Worm (Caenorhabditis elegans) whole organism, late embryonic: ENCODE data around the gene W04H10.6.
"Not testable (repeated sequence)": the region's sequence is repeated elsewhere in the genome, so short reads cannot be mapped to it uniquely, and the experiment has no call there.

Experiments used
- C08G9.2 ChIP-seq: sonication (generic microtip); optimal IDR thresholded peaks from 2 replicates; lab custom pipeline; 2016; ENCODE audit warnings: mild to moderate bottlenecking, missing genetic modification characterization, moderate library complexity, missing compliant biosample characterization
- C38D4.7 ChIP-seq: fragments of 200-800 bp; sonication (Bioruptor generic); optimal IDR thresholded peaks from 2 replicates; lab custom pipeline; 2018; ENCODE audit warnings: mild to moderate bottlenecking, missing genetic modification characterization, moderate library complexity, missing compliant biosample characterization
- F13H6.1 ChIP-seq: sonication (generic microtip); optimal IDR thresholded peaks from 2 replicates; lab custom pipeline; 2016; ENCODE audit warnings: missing genetic modification characterization, missing compliant biosample characterization
- K02D7.2 ChIP-seq: sonication (generic microtip); optimal IDR thresholded peaks from 2 replicates; lab custom pipeline; 2017; ENCODE audit warnings: mild to moderate bottlenecking, missing genetic modification characterization, missing compliant biosample characterization
- T23F11.4 ChIP-seq: fragments of 200-800 bp; sonication (Bioruptor generic); optimal IDR thresholded peaks from 2 replicates; lab custom pipeline; 2018; ENCODE audit warnings: mild to moderate bottlenecking, missing genetic modification characterization, missing compliant biosample characterization
- Y22D7AL.16 ChIP-seq: sonication (generic microtip); optimal IDR thresholded peaks from 2 replicates; lab custom pipeline; 2016; ENCODE audit warnings: missing genetic modification characterization, missing compliant biosample characterization
- ama-1 ChIP-seq: fragments of 150-350 bp; optimal IDR thresholded peaks from 2 replicates; lab custom pipeline; 2014
- ceh-14 ChIP-seq: sonication (generic microtip); optimal IDR thresholded peaks from 2 replicates; lab custom pipeline; 2016; ENCODE audit warnings: missing genotype, missing genetic modification characterization, missing compliant biosample characterization
- ceh-18 ChIP-seq: sonication (generic microtip); optimal IDR thresholded peaks from 2 replicates; lab custom pipeline; 2016; ENCODE audit warnings: missing genetic modification characterization, missing compliant biosample characterization
- ceh-19 ChIP-seq: fragments of 200-800 bp; sonication (Bioruptor generic); optimal IDR thresholded peaks from 2 replicates; lab custom pipeline; 2018; ENCODE audit warnings: mild to moderate bottlenecking, missing genetic modification characterization, missing compliant biosample characterization
- ceh-2 ChIP-seq: sonication (generic microtip); optimal IDR thresholded peaks from 2 replicates; lab custom pipeline; 2016; ENCODE audit warnings: missing genotype, missing genetic modification characterization, missing compliant biosample characterization
- ceh-22 ChIP-seq: sonication (generic microtip); optimal IDR thresholded peaks from 2 replicates; lab custom pipeline; 2017; ENCODE audit warnings: missing biosample characterization, missing genetic modification characterization
- ceh-24 ChIP-seq: sonication (generic microtip); optimal IDR thresholded peaks from 2 replicates; lab custom pipeline; 2016; ENCODE audit warnings: mild to moderate bottlenecking, missing genetic modification characterization, missing compliant biosample characterization
- ceh-31 ChIP-seq: sonication (generic microtip); optimal IDR thresholded peaks from 2 replicates; lab custom pipeline; 2016; ENCODE audit warnings: missing genetic modification characterization, missing compliant biosample characterization
- ceh-34 ChIP-seq: sonication (generic microtip); optimal IDR thresholded peaks from 2 replicates; lab custom pipeline; 2016; ENCODE audit warnings: mild to moderate bottlenecking, missing genetic modification characterization, missing compliant biosample characterization
- ceh-48 ChIP-seq: sonication (generic microtip); optimal IDR thresholded peaks from 2 replicates; lab custom pipeline; 2016; ENCODE audit warnings: missing genetic modification characterization, inconsistent platforms, missing compliant biosample characterization
- ceh-9 ChIP-seq: sonication (generic microtip); optimal IDR thresholded peaks from 2 replicates; lab custom pipeline; 2016; ENCODE audit warnings: mild to moderate bottlenecking, missing genetic modification characterization, inconsistent platforms, missing compliant biosample characterization
- che-1 ChIP-seq: sonication (generic microtip); optimal IDR thresholded peaks from 2 replicates; lab custom pipeline; 2016; ENCODE audit warnings: mild to moderate bottlenecking, missing genetic modification characterization, missing compliant biosample characterization
- dmd-4 ChIP-seq: sonication (generic microtip); optimal IDR thresholded peaks from 2 replicates; lab custom pipeline; 2016; ENCODE audit warnings: borderline replicate concordance, missing genetic modification characterization, missing compliant biosample characterization
- elt-2 ChIP-seq: sonication (generic microtip); optimal IDR thresholded peaks from 2 replicates; lab custom pipeline; 2016; ENCODE audit warnings: missing genetic modification reagents, missing genetic modification characterization, missing compliant biosample characterization
- elt-4 ChIP-seq: sonication (generic microtip); optimal IDR thresholded peaks from 2 replicates; lab custom pipeline; 2016; ENCODE audit warnings: missing genetic modification characterization, missing compliant biosample characterization
- ets-4 ChIP-seq: sonication (generic microtip); optimal IDR thresholded peaks from 2 replicates; lab custom pipeline; 2016; ENCODE audit warnings: missing genetic modification characterization, missing compliant biosample characterization
- fkh-6 ChIP-seq: sonication (generic microtip); optimal IDR thresholded peaks from 2 replicates; lab custom pipeline; 2016; ENCODE audit warnings: missing genetic modification characterization, missing compliant biosample characterization
- gmeb-2 ChIP-seq: sonication (generic microtip); optimal IDR thresholded peaks from 2 replicates; lab custom pipeline; 2016; ENCODE audit warnings: missing genetic modification characterization, inconsistent platforms, missing compliant biosample characterization
- hlh-30 ChIP-seq: sonication (generic microtip); optimal IDR thresholded peaks from 2 replicates; lab custom pipeline; 2017; ENCODE audit warnings: antibody characterized with exemption, missing genetic modification characterization, missing compliant biosample characterization; ENCODE audit not compliant: insufficient read depth
- hlh-6 ChIP-seq: sonication (generic microtip); optimal IDR thresholded peaks from 2 replicates; lab custom pipeline; 2016; ENCODE audit warnings: missing genotype, missing genetic modification characterization, missing compliant biosample characterization
- lim-6 ChIP-seq: sonication (generic microtip); optimal IDR thresholded peaks from 2 replicates; lab custom pipeline; 2016; ENCODE audit warnings: missing genetic modification characterization, missing compliant biosample characterization
- lin-11 ChIP-seq: fragments of 200-800 bp; sonication (Bioruptor generic); optimal IDR thresholded peaks from 2 replicates; lab custom pipeline; 2018; ENCODE audit warnings: mild to moderate bottlenecking, missing genetic modification characterization, missing compliant biosample characterization
- nfya-1 ChIP-seq: sonication (generic microtip); optimal IDR thresholded peaks from 2 replicates; lab custom pipeline; 2017; ENCODE audit warnings: missing genetic modification characterization, mild to moderate bottlenecking, missing compliant biosample characterization, antibody characterized with exemption, moderate library complexity
- nhr-232 ChIP-seq: sonication (generic microtip); optimal IDR thresholded peaks from 2 replicates; lab custom pipeline; 2016; ENCODE audit warnings: missing genetic modification characterization, missing compliant biosample characterization
- npax-4 ChIP-seq: sonication (generic microtip); optimal IDR thresholded peaks from 2 replicates; lab custom pipeline; 2016; ENCODE audit warnings: missing genetic modification characterization, missing compliant biosample characterization
- pat-9 ChIP-seq: fragments of 200-800 bp; sonication (Bioruptor generic); optimal IDR thresholded peaks from 2 replicates; lab custom pipeline; 2018; ENCODE audit warnings: mild to moderate bottlenecking, missing genetic modification characterization, moderate library complexity, missing compliant biosample characterization
- pqm-1 ChIP-seq: sonication (generic microtip); optimal IDR thresholded peaks from 2 replicates; lab custom pipeline; 2016; ENCODE audit warnings: missing genetic modification characterization, missing compliant biosample characterization
- sox-2 ChIP-seq: fragments of 200-800 bp; sonication (Bioruptor generic); IDR thresholded peaks from 2 replicates; pipeline ENCODE4 v1.3.6; 2022; ENCODE audit warnings: missing genetic modification reagents, missing genetic modification characterization, missing compliant biosample characterization
- sox-4 ChIP-seq: sonication (generic microtip); optimal IDR thresholded peaks from 2 replicates; lab custom pipeline; 2017; ENCODE audit warnings: mild to moderate bottlenecking, missing genetic modification characterization, inconsistent platforms, missing compliant biosample characterization
- tbx-2 ChIP-seq: sonication (generic microtip); optimal IDR thresholded peaks from 2 replicates; lab custom pipeline; 2016; ENCODE audit warnings: missing genetic modification characterization, missing compliant biosample characterization
- tbx-7 ChIP-seq: sonication (generic microtip); optimal IDR thresholded peaks from 2 replicates; lab custom pipeline; 2016; ENCODE audit warnings: missing genotype, missing genetic modification characterization, missing compliant biosample characterization
- ttx-3 ChIP-seq: sonication (generic microtip); optimal IDR thresholded peaks from 2 replicates; lab custom pipeline; 2016; ENCODE audit warnings: missing genetic modification reagents, missing genetic modification characterization, missing compliant biosample characterization
- unc-42 ChIP-seq: sonication (generic microtip); optimal IDR thresholded peaks from 2 replicates; lab custom pipeline; 2016; ENCODE audit warnings: missing genotype, missing genetic modification characterization, missing compliant biosample characterization
- unc-55 ChIP-seq: sonication (generic microtip); optimal IDR thresholded peaks from 2 replicates; lab custom pipeline; 2017; ENCODE audit warnings: missing biosample characterization, missing genetic modification reagents, missing genetic modification characterization
- unc-86 ChIP-seq: sonication (generic microtip); optimal IDR thresholded peaks from 2 replicates; lab custom pipeline; 2016; ENCODE audit warnings: missing genetic modification characterization, missing compliant biosample characterization
- zip-5 ChIP-seq: sonication (generic microtip); optimal IDR thresholded peaks from 2 replicates; lab custom pipeline; 2016; ENCODE audit warnings: missing genetic modification characterization, missing compliant biosample characterization
- ztf-16 ChIP-seq: sonication (generic microtip); optimal IDR thresholded peaks from 2 replicates; lab custom pipeline; 2017; ENCODE audit warnings: missing genetic modification characterization, missing compliant biosample characterization

The W04H10.6 gene

DNA sequence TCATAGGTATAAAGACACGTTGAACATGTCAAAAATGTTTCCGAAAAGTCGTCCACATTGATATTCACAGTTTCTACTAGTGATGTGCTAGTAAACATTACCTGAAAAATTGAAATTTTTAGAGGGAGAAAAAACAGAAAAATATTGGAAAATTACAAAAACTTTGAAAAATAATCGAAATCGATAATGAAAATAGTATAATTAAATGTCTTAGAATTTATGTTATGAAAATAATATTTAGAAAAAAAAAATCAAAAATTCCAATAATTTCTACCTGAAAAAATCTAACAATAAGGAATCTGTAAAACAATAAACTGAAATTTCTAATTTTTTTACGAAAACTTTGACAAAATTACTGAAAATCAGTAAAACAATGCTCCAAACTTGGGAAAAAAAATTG lies 6.2 kb downstream of the W04H10.6 start, which contains the start of gene nhl-3:
TSS of gene nhl-3 (minus strand) at position 101 of the 400 bp plus-strand sequence.
- TF ChIP-seq ceh-48 (tag; lab: Kevin White, UChicago) (no peak), lin-11 (tag; lab: Kevin White, UChicago) (no peak), ceh-2 (tag; lab: Kevin White, UChicago) (no peak), elt-2 (tag; lab: Kevin White, UChicago) (no peak), nhr-232 (tag; lab: Kevin White, UChicago) (no peak), elt-4 (tag; lab: Kevin White, UChicago) (no peak), ceh-9 (tag; lab: Kevin White, UChicago) (no peak), C38D4.7 (no peak), sox-2 (GFP tag; lab: Robert Waterston, UW) (no peak), Y22D7AL.16 (no peak), K02D7.2 (tag; lab: Kevin White, UChicago) (no peak), tbx-7 (no peak), T23F11.4 (GFP tag; lab: Kevin White, UChicago) (no peak), F13H6.1 (tag; lab: Kevin White, UChicago) (no peak), fkh-6 (tag; lab: Kevin White, UChicago) (no peak), ceh-22 (tag; lab: Kevin White, UChicago) (no peak), ceh-14 (tag; lab: Kevin White, UChicago) (no peak)

DNA sequence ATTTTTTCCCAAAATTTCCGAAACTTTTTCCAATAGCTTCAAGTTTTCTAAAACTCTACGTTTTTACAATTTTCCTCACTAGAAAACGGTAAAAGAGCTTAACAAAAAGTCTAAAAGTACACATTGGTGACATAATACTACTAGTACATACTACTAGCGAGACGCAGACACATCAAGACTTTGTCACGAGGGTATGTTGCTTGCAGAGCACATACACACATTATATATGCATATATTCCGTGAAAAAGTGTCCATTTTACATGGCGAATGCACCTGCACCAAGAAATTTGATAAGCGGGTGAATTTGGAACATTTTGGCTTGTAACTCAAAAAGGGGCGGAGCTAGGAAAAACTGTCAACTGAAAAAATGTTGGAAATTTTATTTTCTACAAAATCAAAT lies 6.9 kb downstream of the W04H10.6 start:
- TF ChIP-seq ztf-16: no peak
- no peak for TF ChIP-seq sox-4 (tag; lab: Kevin White, UChicago)
- peak; percentile 19 for TF ChIP-seq nfya-1 (tag; lab: Kevin White, UChicago)
- no peak for TF ChIP-seq lim-6 (tag; lab: Kevin White, UChicago)
- no peak for TF ChIP-seq dmd-4 (tag; lab: Kevin White, UChicago)
- peak; percentile 35 for TF ChIP-seq unc-55 (GFP tag; lab: Kevin White, UChicago)
- TF ChIP-seq ttx-3 (tag; lab: Kevin White, UChicago): no peak
- no peak for TF ChIP-seq ceh-18 (tag; lab: Kevin White, UChicago)
- no peak for TF ChIP-seq che-1 (tag; lab: Kevin White, UChicago)
- peak; percentile 31 for TF ChIP-seq ceh-31 (tag; lab: Kevin White, UChicago)
- TF ChIP-seq pqm-1 (tag; lab: Kevin White, UChicago): no peak
- peak; percentile 93 for TF ChIP-seq hlh-30 (tag; lab: Kevin White, UChicago)

DNA sequence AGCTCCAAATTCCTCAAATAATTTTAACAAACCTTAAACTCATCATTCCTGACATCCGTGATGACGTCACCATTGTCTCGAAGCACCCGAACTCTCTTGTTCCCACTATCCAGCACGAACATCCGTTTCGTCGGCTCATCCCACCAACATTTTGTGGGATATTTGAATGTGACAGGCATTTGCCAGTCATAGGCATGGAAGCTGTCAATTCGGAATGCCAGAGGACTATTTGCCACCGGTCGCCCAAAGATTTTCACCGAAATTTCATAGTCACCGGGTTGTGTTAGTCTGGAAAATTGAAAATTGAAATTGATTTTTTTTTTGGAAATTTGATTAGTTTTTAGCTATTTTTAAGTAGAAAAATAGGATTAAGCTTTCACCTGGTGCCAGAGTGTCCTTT lies 11.5 kb downstream of the W04H10.6 start:
- TF ChIP-seq ceh-31 (tag; lab: Kevin White, UChicago) (no peak), ama-1 (lab: Kevin White, UChicago) (no peak), ceh-22 (tag; lab: Kevin White, UChicago) (no peak)

DNA sequence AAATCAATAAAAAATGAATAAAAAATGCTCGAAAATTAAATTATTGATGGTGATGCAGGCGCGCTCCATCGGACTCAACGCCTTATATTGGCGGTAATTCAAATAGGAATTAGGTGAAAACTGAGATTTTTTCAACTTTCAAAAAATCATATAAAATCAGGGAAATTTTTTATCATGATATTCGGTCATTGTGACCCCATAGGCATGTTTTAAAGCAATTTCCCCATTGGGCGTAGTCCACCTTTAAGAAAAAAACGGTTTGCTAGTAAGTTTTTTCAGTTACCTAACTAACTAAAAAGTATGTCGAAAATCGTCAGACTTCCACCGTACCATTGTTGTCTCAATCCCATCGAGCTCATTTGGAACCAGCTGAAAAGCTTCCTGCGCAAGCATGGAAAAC lies 15.0 kb downstream of the W04H10.6 start, which contains the start of gene W08F4.1:
TSS of gene W08F4.1 (plus strand) at position 301 of the 400 bp plus-strand sequence.
- not testable (repeated sequence) for TF ChIP-seq zip-5, ttx-3, ceh-22 (tag; lab: Kevin White, UChicago)

DNA sequence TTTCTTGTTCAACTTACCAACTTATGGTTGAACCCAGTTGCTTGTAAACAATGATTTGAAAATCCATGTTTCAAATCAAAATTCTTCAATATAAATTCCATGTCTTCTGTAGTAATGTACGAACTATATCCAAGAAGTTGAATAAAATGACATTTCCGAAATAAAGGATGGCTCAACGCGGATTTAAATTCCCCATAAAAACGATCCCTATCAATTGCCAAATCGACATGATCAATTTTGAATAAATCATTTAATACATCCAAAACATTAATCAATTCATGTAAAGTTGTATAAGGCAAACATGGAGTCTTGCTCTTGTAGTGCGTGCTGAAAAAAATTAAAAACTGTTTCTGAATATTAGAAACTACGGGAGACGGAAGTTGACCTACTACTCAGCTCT lies 17.1 kb downstream of the W04H10.6 start, which contains the start of gene W08F4.10:
TSS of gene W08F4.10 (minus strand) at position 101 of the 400 bp plus-strand sequence.
- TF ChIP-seq F13H6.1 (tag; lab: Kevin White, UChicago): no peak
- TF ChIP-seq ztf-16: no peak
- TF ChIP-seq unc-86 (tag; lab: Kevin White, UChicago): no peak
- TF ChIP-seq gmeb-2: no peak
- TF ChIP-seq hlh-6: no peak
- no peak for TF ChIP-seq T23F11.4 (GFP tag; lab: Kevin White, UChicago)
- no peak for TF ChIP-seq unc-42 (tag; lab: Kevin White, UChicago)
- no peak for TF ChIP-seq Y22D7AL.16
- TF ChIP-seq C08G9.2: no peak
- TF ChIP-seq ets-4 (tag; lab: Kevin White, UChicago): no peak
- TF ChIP-seq lin-11 (tag; lab: Kevin White, UChicago): no peak
- TF ChIP-seq pat-9 (tag; lab: Kevin White, UChicago): no peak
- TF ChIP-seq npax-4 (tag; lab: Kevin White, UChicago): no peak
- no peak for TF ChIP-seq ceh-34 (tag; lab: Kevin White, UChicago)
- no peak for TF ChIP-seq hlh-30 (tag; lab: Kevin White, UChicago)
- no peak for TF ChIP-seq ceh-24 (tag; lab: Kevin White, UChicago)
- no peak for TF ChIP-seq dmd-4 (tag; lab: Kevin White, UChicago)
- TF ChIP-seq tbx-2 (tag; lab: Kevin White, UChicago): no peak
- no peak for TF ChIP-seq ceh-19 (GFP tag; lab: Kevin White, UChicago)
